Fruit fly (Drosophila melanogaster) whole organism, embryonic: ENCODE data around the gene Lmpt.

Source experiments
- Bdp1 ChIP-seq: fragments of 200-800 bp; sonication (Bioruptor generic); optimal IDR thresholded peaks from 3 replicates; lab custom pipeline; 2016; ENCODE audit warnings: missing biosample characterization, missing genetic modification characterization
- CG10543 ChIP-seq: fragments of 200-800 bp; sonication (Bioruptor generic); optimal IDR thresholded peaks from 3 replicates; lab custom pipeline; 2017; ENCODE audit warnings: missing biosample characterization, mild to moderate bottlenecking, missing genetic modification characterization, moderate library complexity
- CG13624 ChIP-seq: fragments of 200-800 bp; sonication (Bioruptor generic); optimal IDR thresholded peaks from 2 replicates; lab custom pipeline; 2016; ENCODE audit warnings: missing biosample characterization, missing genetic modification characterization
- CG14014 ChIP-seq: fragments of 200-800 bp; sonication (Bioruptor generic); IDR thresholded peaks from 2 replicates; pipeline ENCODE4 v1.3.6; 2022; ENCODE audit warnings: missing biosample characterization, missing genetic modification characterization
- CG16815 ChIP-seq: fragments of 200-800 bp; sonication (Bioruptor generic); optimal IDR thresholded peaks from 3 replicates; lab custom pipeline; 2017; ENCODE audit warnings: missing biosample characterization, mild to moderate bottlenecking, missing genetic modification characterization
- CG17186 ChIP-seq: fragments of 200-800 bp; sonication (Bioruptor generic); optimal IDR thresholded peaks from 3 replicates; lab custom pipeline; 2017; ENCODE audit warnings: missing biosample characterization, missing genetic modification reagents, missing genetic modification characterization
- CG17385 ChIP-seq: fragments of 200-800 bp; sonication (Bioruptor generic); optimal IDR thresholded peaks from 3 replicates; lab custom pipeline; 2018; ENCODE audit warnings: missing biosample characterization, mild to moderate bottlenecking, missing genetic modification characterization
- CG2678 ChIP-seq: fragments of 200-800 bp; sonication (Bioruptor generic); optimal IDR thresholded peaks from 3 replicates; lab custom pipeline; 2019; ENCODE audit warnings: missing biosample characterization, mild to moderate bottlenecking, missing genetic modification characterization, moderate library complexity
- CG2889 ChIP-seq: fragments of 200-800 bp; sonication (Bioruptor generic); IDR thresholded peaks from 3 replicates; pipeline ENCODE4 v1.3.6; 2022; ENCODE audit warnings: missing biosample characterization, missing genetic modification characterization
- CG30403 ChIP-seq: fragments of 200-800 bp; sonication (Bioruptor generic); optimal IDR thresholded peaks from 3 replicates; lab custom pipeline; 2016; ENCODE audit warnings: missing biosample characterization, missing genetic modification characterization
- CG31224 ChIP-seq: fragments of 200-800 bp; sonication (Bioruptor generic); IDR thresholded peaks from 2 replicates; pipeline ENCODE4 v1.3.6; 2022; ENCODE audit warnings: missing biosample characterization, missing genetic modification characterization
- CG33557 ChIP-seq: fragments of 200-800 bp; sonication (Bioruptor generic); optimal IDR thresholded peaks from 2 replicates; lab custom pipeline; 2019; ENCODE audit warnings: missing biosample characterization, mild to moderate bottlenecking, missing genetic modification characterization, moderate library complexity
- CG6175 ChIP-seq: fragments of 200-800 bp; sonication (Bioruptor generic); IDR thresholded peaks from 3 replicates; pipeline ENCODE4 v1.3.6; 2022; ENCODE audit warnings: missing biosample characterization, missing genetic modification characterization
- CG6254 ChIP-seq: fragments of 200-800 bp; sonication (Bioruptor generic); optimal IDR thresholded peaks from 3 replicates; lab custom pipeline; 2017; ENCODE audit warnings: mild to moderate bottlenecking, missing biosample characterization, missing genetic modification reagents, missing genetic modification characterization
- CG6791 ChIP-seq: fragments of 200-800 bp; sonication (Bioruptor generic); IDR thresholded peaks from 3 replicates; pipeline ENCODE4 v1.3.6; 2022; ENCODE audit warnings: missing biosample characterization, missing genetic modification characterization; ENCODE audit not compliant: partially characterized antibody
- CG7963 ChIP-seq: fragments of 200-800 bp; sonication (Bioruptor generic); IDR thresholded peaks from 3 replicates; pipeline ENCODE4 v1.3.6; 2022; ENCODE audit warnings: missing biosample characterization, missing genetic modification characterization; ENCODE audit not compliant: partially characterized antibody
- CoRest ChIP-seq: fragments of 200-800 bp; sonication (Bioruptor generic); optimal IDR thresholded peaks from 3 replicates; lab custom pipeline; 2018; ENCODE audit warnings: missing biosample characterization, mild to moderate bottlenecking, missing genetic modification characterization, moderate library complexity
- Deaf1 ChIP-seq: fragments of 200-800 bp; optimal IDR thresholded peaks from 3 replicates; lab custom pipeline; 2019; ENCODE audit warnings: missing biosample characterization, mild to moderate bottlenecking, missing genetic modification characterization, moderate library complexity
- Dip2 ChIP-seq: fragments of 200-800 bp; sonication (Bioruptor generic); IDR thresholded peaks from 2 replicates; pipeline ENCODE4 v1.3.6; 2022; ENCODE audit warnings: missing biosample characterization, missing genetic modification characterization
- Dref ChIP-seq: fragments of 200-800 bp; sonication (Bioruptor generic); IDR thresholded peaks from 2 replicates; pipeline ENCODE4 v1.3.6; 2022; ENCODE audit warnings: missing biosample characterization, missing genetic modification characterization
- Gug ChIP-seq: fragments of 200-800 bp; sonication (Bioruptor generic); IDR thresholded peaks from 4 replicates; pipeline ENCODE4 v1.3.6; 2022; ENCODE audit warnings: missing biosample characterization, missing genetic modification characterization
- HLH3B ChIP-seq: fragments of 200-800 bp; sonication (Bioruptor generic); IDR thresholded peaks from 2 replicates; pipeline ENCODE4 v1.3.6; 2022; ENCODE audit warnings: missing biosample characterization, missing genetic modification characterization
- HLH4C ChIP-seq: fragments of 200-800 bp; sonication (Bioruptor generic); IDR thresholded peaks from 3 replicates; pipeline ENCODE4 v1.3.6; 2022; ENCODE audit warnings: missing biosample characterization, missing genetic modification characterization; ENCODE audit not compliant: partially characterized antibody
- Hmx ChIP-seq: fragments of 200-800 bp; sonication (Bioruptor generic); optimal IDR thresholded peaks from 2 replicates; lab custom pipeline; 2016; ENCODE audit warnings: missing biosample characterization, missing genetic modification characterization
- Hsf ChIP-seq: fragments of 200-800 bp; sonication (Bioruptor generic); optimal IDR thresholded peaks from 3 replicates; lab custom pipeline; 2016; ENCODE audit warnings: missing biosample characterization, missing genetic modification characterization
- Lhr ChIP-seq: fragments of 200-800 bp; sonication (Bioruptor generic); optimal IDR thresholded peaks from 3 replicates; lab custom pipeline; 2017; ENCODE audit warnings: mild to moderate bottlenecking, missing biosample characterization, missing genetic modification reagents, missing genetic modification characterization
- Meics ChIP-seq: fragments of 200-800 bp; sonication (Bioruptor generic); optimal IDR thresholded peaks from 2 replicates; lab custom pipeline; 2017; ENCODE audit warnings: missing biosample characterization, mild to moderate bottlenecking, missing genetic modification characterization
- Myb ChIP-seq: fragments of 200-800 bp; sonication (Bioruptor generic); optimal IDR thresholded peaks from 2 replicates; lab custom pipeline; 2016; ENCODE audit warnings: missing biosample characterization, missing genetic modification characterization
- Oaz ChIP-seq: fragments of 200-800 bp; sonication (Bioruptor generic); IDR thresholded peaks from 2 replicates; pipeline ENCODE4 v1.3.6; 2022; ENCODE audit warnings: missing biosample characterization, missing genetic modification characterization
- Opbp ChIP-seq: fragments of 200-800 bp; sonication (Bioruptor generic); IDR thresholded peaks from 3 replicates; pipeline ENCODE4 v1.3.6; 2022; ENCODE audit warnings: missing biosample characterization, missing genetic modification characterization; ENCODE audit not compliant: partially characterized antibody
- Poxn ChIP-seq: fragments of 200-800 bp; sonication (Bioruptor generic); IDR thresholded peaks from 2 replicates; pipeline ENCODE4 v1.3.6; 2022; ENCODE audit warnings: missing biosample characterization, missing genetic modification characterization
- Side ChIP-seq: fragments of 200-800 bp; sonication (Bioruptor generic); optimal IDR thresholded peaks from 2 replicates; lab custom pipeline; 2016; ENCODE audit warnings: missing biosample characterization, missing genetic modification characterization
- Sox100B ChIP-seq: fragments of 200-800 bp; sonication (Bioruptor generic); optimal IDR thresholded peaks from 3 replicates; lab custom pipeline; 2018; ENCODE audit warnings: missing biosample characterization, mild to moderate bottlenecking, missing genetic modification characterization
- Sox102F ChIP-seq: fragments of 200-800 bp; sonication (Bioruptor generic); optimal IDR thresholded peaks from 2 replicates; lab custom pipeline; 2018; ENCODE audit warnings: missing biosample characterization, mild to moderate bottlenecking, missing genetic modification characterization, moderate library complexity
- Taf1 ChIP-seq: fragments of 200-800 bp; sonication (Bioruptor generic); IDR thresholded peaks from 2 replicates; pipeline ENCODE4 v1.3.6; 2022; ENCODE audit warnings: missing biosample characterization, missing genetic modification characterization
- ab ChIP-seq: fragments of 200-800 bp; sonication (Bioruptor generic); optimal IDR thresholded peaks from 2 replicates; lab custom pipeline; 2016; ENCODE audit warnings: missing biosample characterization, missing genetic modification characterization
- ac ChIP-seq: fragments of 200-800 bp; sonication (Bioruptor generic); optimal IDR thresholded peaks from 3 replicates; lab custom pipeline; 2017; ENCODE audit warnings: missing biosample characterization, mild to moderate bottlenecking, missing genetic modification characterization
- chif ChIP-seq, 2 experiments: fragments of 200-800 bp; sonication (Bioruptor generic); optimal IDR thresholded peaks; 3 replicates each; lab custom pipeline; 2016; ENCODE audit warnings: missing biosample characterization in 2 of 2, missing genetic modification characterization in 2 of 2
- cwo ChIP-seq: fragments of 200-800 bp; sonication (Bioruptor generic); optimal IDR thresholded peaks from 3 replicates; lab custom pipeline; 2017; ENCODE audit warnings: missing biosample characterization, missing genetic modification characterization, mild to moderate bottlenecking, moderate library complexity, missing genetic modification reagents
- disco-r ChIP-seq: fragments of 200-800 bp; sonication (Bioruptor generic); optimal IDR thresholded peaks from 2 replicates; lab custom pipeline; 2016; ENCODE audit warnings: missing biosample characterization, missing genetic modification characterization
- fru ChIP-seq: fragments of >200 bp; optimal IDR thresholded peaks from 2 replicates; lab custom pipeline; 2017
- grn ChIP-seq: fragments of 200-800 bp; sonication (Bioruptor generic); optimal IDR thresholded peaks from 3 replicates; lab custom pipeline; 2017; ENCODE audit warnings: missing biosample characterization, missing genetic modification characterization
- hb ChIP-seq: fragments of 200-800 bp; sonication (Bioruptor generic); IDR thresholded peaks from 3 replicates; pipeline ENCODE4 v1.3.6; 2022; ENCODE audit warnings: missing biosample characterization, missing genetic modification characterization; ENCODE audit not compliant: partially characterized antibody
- lab ChIP-seq: fragments of 200-800 bp; sonication (Bioruptor generic); optimal IDR thresholded peaks from 3 replicates; lab custom pipeline; 2017; ENCODE audit warnings: missing biosample characterization, missing genetic modification characterization, mild to moderate bottlenecking, moderate library complexity, missing genetic modification reagents
- lmd ChIP-seq: fragments of 200-800 bp; sonication (Bioruptor generic); IDR thresholded peaks from 2 replicates; pipeline ENCODE4 v1.3.6; 2022; ENCODE audit warnings: missing biosample characterization, missing genetic modification characterization
- lov ChIP-seq, 2 experiments: fragments of 200-800 bp in 1 of 2; fragments of >200 bp in 1 of 2; sonication (Bioruptor generic) in 1 of 2; IDR thresholded peaks in 1 of 2; optimal IDR thresholded peaks in 1 of 2; 2 replicates in 1 of 2; 3 replicates in 1 of 2; pipeline versions ENCODE4 v1.3.6 to Lab custom; 2017 to 2022; ENCODE audit warnings: missing biosample characterization in 1 of 2, missing genetic modification characterization in 1 of 2
- peb ChIP-seq: fragments of 200-800 bp; sonication (Bioruptor generic); IDR thresholded peaks from 2 replicates; pipeline ENCODE4 v1.3.6; 2022; ENCODE audit warnings: missing biosample characterization, missing genetic modification characterization
- sim ChIP-seq: fragments of 200-800 bp; sonication (Bioruptor generic); IDR thresholded peaks from 2 replicates; pipeline ENCODE4 v1.3.6; 2022; ENCODE audit warnings: missing biosample characterization, missing genetic modification characterization
- trh ChIP-seq: fragments of 200-800 bp; sonication (Bioruptor generic); optimal IDR thresholded peaks from 2 replicates; lab custom pipeline; 2016; ENCODE audit warnings: missing biosample characterization, missing genetic modification characterization
- twi ChIP-seq: fragments of 200-800 bp; optimal IDR thresholded peaks from 2 replicates; lab custom pipeline; 2019; ENCODE audit warnings: missing biosample characterization, mild to moderate bottlenecking, missing genetic modification characterization, moderate library complexity

Lmpt gene

DNA sequence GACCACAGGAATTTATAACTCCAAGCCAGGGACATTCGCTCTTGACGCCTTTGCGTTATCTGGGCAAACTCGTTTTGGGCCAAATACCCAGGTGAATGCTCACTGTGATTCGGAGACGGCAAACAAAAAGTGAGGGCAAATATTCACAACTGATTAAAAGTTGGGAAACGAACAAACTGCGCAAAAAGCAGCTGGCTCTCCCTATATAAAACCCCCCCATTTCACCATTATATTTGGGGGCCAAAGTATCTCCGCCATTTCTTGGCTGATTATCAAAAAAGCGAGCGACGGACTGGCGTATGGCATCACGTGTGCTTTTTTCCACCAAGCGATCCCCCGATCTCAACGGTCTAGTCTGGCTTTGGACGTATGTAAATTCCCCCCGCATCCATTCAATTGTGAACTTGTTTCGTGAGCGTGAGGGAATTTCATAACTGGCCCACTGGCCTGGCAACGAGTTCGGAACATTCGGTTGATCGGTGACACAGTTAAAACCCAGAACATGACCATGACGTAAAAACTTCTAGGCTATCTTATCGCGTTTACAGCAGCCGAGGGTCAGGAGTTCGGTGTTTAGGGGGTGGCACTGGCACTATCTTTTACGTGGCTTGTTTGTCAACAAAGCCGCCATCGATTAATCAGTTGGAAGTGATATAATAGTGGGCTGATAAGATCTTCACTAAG is 93.4 kb downstream of the Lmpt start (continued):
- TF ChIP-seq CG7963 (GFP tag; lab: Robert Waterston, UW) = no peak
- no peak for TF ChIP-seq Sox100B (GFP tag; lab: Kevin White, UChicago)
- TF ChIP-seq cwo (GFP tag; lab: Kevin White, UChicago) = peak; percentile 99
- TF ChIP-seq Oaz (GFP tag; lab: Robert Waterston, UW) = no peak
- TF ChIP-seq peb (GFP tag; lab: Robert Waterston, UW) = no peak
- no peak for TF ChIP-seq Side (GFP tag; lab: Kevin White, UChicago)
- TF ChIP-seq lmd (GFP tag; lab: Robert Waterston, UW) = no peak
- TF ChIP-seq CG16815 (GFP tag; lab: Kevin White, UChicago) = no peak
- no peak for TF ChIP-seq lab (GFP tag; lab: Kevin White, UChicago)
- TF ChIP-seq Opbp = no peak
- no peak for TF ChIP-seq hb (GFP tag; lab: Robert Waterston, UW)
- TF ChIP-seq lov (optimal IDR thresholded peaks at IDR 0.05; lab: Kevin White, UChicago) = no peak
- TF ChIP-seq lov (GFP tag; IDR thresholded peaks at IDR 0.05; lab: Robert Waterston, UW) = no peak
- no peak for TF ChIP-seq CoRest
- TF ChIP-seq Hmx = no peak
- no peak for TF ChIP-seq CG2678
- TF ChIP-seq Meics (GFP tag; lab: Kevin White, UChicago) = no peak
- TF ChIP-seq ab = no peak
- peak; percentile 43 for TF ChIP-seq Deaf1
- TF ChIP-seq CG17385 (GFP tag; lab: Kevin White, UChicago) = no peak
- no peak for TF ChIP-seq Bdp1 (GFP tag; lab: Kevin White, UChicago)
- TF ChIP-seq CG13624 (GFP tag; lab: Kevin White, UChicago) = peak; percentile 37
- no peak for TF ChIP-seq CG17186
- no peak for TF ChIP-seq twi (tag; lab: Kevin White, UChicago)
- no peak for TF ChIP-seq fru (lab: Kevin White, UChicago)
- TF ChIP-seq chif (GFP tag; optimal IDR thresholded peaks at IDR 0.05; lab: Kevin White, UChicago) = no peak
- no peak for TF ChIP-seq HLH3B (GFP tag; lab: Robert Waterston, UW)
- no peak for TF ChIP-seq Dref (GFP tag; lab: Robert Waterston, UW)
- TF ChIP-seq Poxn (GFP tag; lab: Robert Waterston, UW) = no peak
- no peak for TF ChIP-seq CG6791 (GFP tag; lab: Robert Waterston, UW)
- TF ChIP-seq CG6175 (GFP tag; lab: Robert Waterston, UW) = no peak
- no peak for TF ChIP-seq CG2889 (GFP tag; lab: Robert Waterston, UW)
- peak; percentile 75 for TF ChIP-seq CG10543 (GFP tag; lab: Kevin White, UChicago)
- TF ChIP-seq CG30403 = no peak
- no peak for TF ChIP-seq sim (GFP tag; lab: Robert Waterston, UW)
- TF ChIP-seq Dip2 (GFP tag; lab: Robert Waterston, UW) = no peak
- TF ChIP-seq disco-r (GFP tag; lab: Kevin White, UChicago) = no peak
- TF ChIP-seq CG31224 (GFP tag; lab: Robert Waterston, UW) = no peak
- TF ChIP-seq CG33557 (GFP tag; lab: Kevin White, UChicago) = no peak
- TF ChIP-seq CG6254 = no peak
- no peak for TF ChIP-seq Lhr
- TF ChIP-seq ac = no peak
- TF ChIP-seq CG14014 = no peak
- no peak for TF ChIP-seq Taf1
- TF ChIP-seq HLH4C = no peak
- no peak for TF ChIP-seq Sox102F (GFP tag; lab: Kevin White, UChicago)
- TF ChIP-seq grn (GFP tag; lab: Kevin White, UChicago) = peak; percentile 97
- TF ChIP-seq trh (GFP tag; lab: Kevin White, UChicago) = no peak
- TF ChIP-seq Gug (GFP tag; lab: Robert Waterston, UW) = no peak
- no peak for TF ChIP-seq Myb (GFP tag; lab: Kevin White, UChicago)
- TF ChIP-seq Hsf (GFP tag; lab: Kevin White, UChicago) = no peak
